Fruit fly (Drosophila melanogaster): ENCODE results near the gene wit.

dm6 chr3L:4040247-4040925 is 31.1 kb downstream of the wit start, which contains the start of the genes CG11593 and Rcd5:
- no peak for TF ChIP-seq CTCF (optimal IDR thresholded peaks at IDR 0.05)
- TF ChIP-seq CG8478 (optimal IDR thresholded peaks at IDR 0.05) = no peak

Measured in S2 (cell line).